In the genomic region with DNA sequence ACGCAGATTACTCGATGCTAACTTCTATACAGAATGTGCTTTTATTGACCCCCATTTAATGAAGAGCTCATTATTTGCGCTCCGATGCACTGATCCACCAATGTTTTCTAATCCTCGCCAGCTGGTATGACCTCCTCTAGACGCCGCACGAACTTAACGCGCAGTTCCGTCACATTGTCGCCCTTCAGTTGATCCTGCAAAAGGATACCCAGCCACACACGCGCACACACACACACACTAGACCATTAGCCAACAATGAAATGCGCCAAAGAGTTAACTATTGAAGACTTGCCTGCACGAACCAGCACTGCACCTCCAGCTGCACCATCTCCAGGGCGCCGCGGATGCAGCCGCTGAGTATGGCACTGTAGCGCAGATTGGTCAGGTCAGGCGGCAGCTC, we compare ENCODE assay signal across 2 fruit fly cellular contexts.
TF ChIP-seq lines count a peak whose summit lies in the region.

No protein-coding gene starts in this region.

- TF ChIP-seq CTCF in whole organism, embryonic (GFP tag; optimal IDR thresholded peaks at IDR 0.05; lab: Kevin White, UChicago) = no peak

TF ChIP-seq in whole organism, embryonic, 481 proteins besides CTCF, POLR2A, EP300 and RAD21:
- TF ChIP-seq shn (GFP tag; optimal IDR thresholded peaks at IDR 0.05; lab: Kevin White, UChicago) (no peak), mam (GFP tag; optimal IDR thresholded peaks at IDR 0.05; lab: Kevin White, UChicago) (no peak), chinmo (GFP tag; IDR thresholded peaks at IDR 0.05; lab: Robert Waterston, UW; ENCODE audit: partially characterized antibody) (0 out of 4 replicates have a peak, but pooled peaks have one; percentile 29), CG7745 (tag; optimal IDR thresholded peaks at IDR 0.05; lab: Kevin White, UChicago) (no peak), CG6683 (GFP tag; optimal IDR thresholded peaks at IDR 0.05; lab: Kevin White, UChicago) (no peak), CG16813 (GFP tag; IDR thresholded peaks at IDR 0.05; lab: Robert Waterston, UW; ENCODE audit: partially characterized antibody) (0 out of 3 replicates have a peak, but pooled peaks have one; percentile 36), Med (GFP tag; lab: Kevin White, UChicago) (peak; percentile 63), CG2116 (GFP tag; optimal IDR thresholded peaks at IDR 0.05; lab: Kevin White, UChicago) (no peak), hb (GFP tag; IDR thresholded peaks at IDR 0.05; lab: Robert Waterston, UW; ENCODE audit: partially characterized antibody) (0 out of 3 replicates have a peak, but pooled peaks have one; percentile 28), tap (tag; optimal IDR thresholded peaks at IDR 0.05; lab: Kevin White, UChicago) (no peak), gcm (GFP tag; optimal IDR thresholded peaks at IDR 0.05; lab: Kevin White, UChicago) (no peak), Jarid2 (GFP tag; optimal IDR thresholded peaks at IDR 0.05; lab: Kevin White, UChicago) (no peak), Ets65A (GFP tag; lab: Kevin White, UChicago) (peak; percentile 68), ato (GFP tag; IDR thresholded peaks at IDR 0.05; lab: Robert Waterston, UW; ENCODE audit: partially characterized antibody) (no peak)

TF ChIP-seq in whole organism, wandering third instar larva, 38 proteins besides CTCF, POLR2A, EP300 and RAD21:
- TF ChIP-seq fru (GFP tag; optimal IDR thresholded peaks at IDR 0.05; lab: Kevin White, UChicago) (no peak), Dfd (GFP tag; optimal IDR thresholded peaks at IDR 0.05; lab: Kevin White, UChicago) (peak; percentile 78)
TF ChIP-seq in whole organism, wandering third instar larva: peak in this region for 1.
